Fruit fly (Drosophila melanogaster): ENCODE data around the gene Nrg.

Nrg gene

DNA sequence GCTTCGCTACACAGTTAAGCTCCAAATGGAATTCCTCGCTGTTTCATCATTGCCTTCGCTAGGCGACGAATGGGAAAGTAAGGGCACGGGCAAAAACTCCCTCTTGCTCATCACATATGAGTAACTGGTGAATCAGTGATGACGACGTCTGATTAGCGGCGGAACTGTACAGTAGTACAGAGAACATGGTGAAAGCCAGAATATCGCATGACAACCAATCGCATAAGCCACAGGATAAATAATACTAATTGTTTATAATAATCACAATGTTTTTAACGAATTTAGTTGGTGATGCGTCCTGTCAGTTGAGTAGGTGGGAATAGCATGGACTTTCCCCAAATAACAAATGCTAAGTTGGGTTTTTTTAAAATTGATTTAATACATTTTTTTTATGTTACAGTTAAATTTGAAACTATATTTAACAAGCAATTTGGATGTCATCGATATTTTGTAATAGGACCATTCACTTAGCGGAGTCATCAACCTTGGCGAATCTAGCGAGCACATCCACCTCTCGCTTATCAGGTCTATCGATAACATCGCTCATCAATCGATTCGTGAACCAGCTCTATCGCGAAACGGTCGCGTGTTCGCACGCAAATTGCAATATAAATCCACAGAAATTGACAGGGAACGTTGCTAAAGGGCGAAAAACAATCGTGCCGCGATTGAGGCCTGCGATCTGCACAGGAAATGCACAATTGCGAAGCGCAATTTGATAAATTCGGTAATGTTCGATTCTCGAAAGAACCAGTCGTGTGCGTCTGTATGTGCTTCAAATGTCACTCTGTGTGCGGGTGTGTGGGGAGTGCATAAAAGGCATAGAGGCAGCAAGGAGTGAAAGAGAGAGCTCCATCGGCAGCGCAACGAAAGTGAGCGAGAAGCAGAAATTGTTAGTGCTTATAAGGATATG, 43.2 kb downstream of the Nrg start, which contains the start of the genes CG12112 and Trf4-1:
Gene CG12112 (minus strand): TSS at position 106 of the 913 bp plus-strand sequence.
Gene Trf4-1 (plus strand): TSS at position 236 of the 913 bp plus-strand sequence.
- peak; percentile 50 for TF ChIP-seq toe (GFP tag; optimal IDR thresholded peaks at IDR 0.05)
- peak; percentile 94 for TF ChIP-seq kay (GFP tag; ENCODE audit: borderline replicate concordance)
- peak; percentile 47 for TF ChIP-seq CG5204 (GFP tag; optimal IDR thresholded peaks at IDR 0.05)
- no peak for TF ChIP-seq CG7045 (GFP tag; optimal IDR thresholded peaks at IDR 0.05)
- TF ChIP-seq CG33017 (tag; optimal IDR thresholded peaks at IDR 0.05) = no peak
- TF ChIP-seq cnc (optimal IDR thresholded peaks at IDR 0.05) = no peak
- TF ChIP-seq Clk (GFP tag; optimal IDR thresholded peaks at IDR 0.05) = no peak
- peak; percentile 23 for TF ChIP-seq CG14711 (tag; optimal IDR thresholded peaks at IDR 0.05)
- no peak for TF ChIP-seq CG12768 (GFP tag; optimal IDR thresholded peaks at IDR 0.05)
- TF ChIP-seq Hr96 (GFP tag; optimal IDR thresholded peaks at IDR 0.05) = no peak
- peak; percentile 72 for TF ChIP-seq CG1620 (GFP tag; optimal IDR thresholded peaks at IDR 0.05)
- no peak for TF ChIP-seq tj (GFP tag; optimal IDR thresholded peaks at IDR 0.05)
- TF ChIP-seq Mnt (GFP tag; optimal IDR thresholded peaks at IDR 0.05) = peak; percentile 86
- TF ChIP-seq CG7101 (tag; optimal IDR thresholded peaks at IDR 0.05) = peak; percentile 17
- peak; percentile 10 for TF ChIP-seq Crg-1 (GFP tag; optimal IDR thresholded peaks at IDR 0.05)
- TF ChIP-seq bab1 (GFP tag; optimal IDR thresholded peaks at IDR 0.05) = peak; percentile 26

DNA sequence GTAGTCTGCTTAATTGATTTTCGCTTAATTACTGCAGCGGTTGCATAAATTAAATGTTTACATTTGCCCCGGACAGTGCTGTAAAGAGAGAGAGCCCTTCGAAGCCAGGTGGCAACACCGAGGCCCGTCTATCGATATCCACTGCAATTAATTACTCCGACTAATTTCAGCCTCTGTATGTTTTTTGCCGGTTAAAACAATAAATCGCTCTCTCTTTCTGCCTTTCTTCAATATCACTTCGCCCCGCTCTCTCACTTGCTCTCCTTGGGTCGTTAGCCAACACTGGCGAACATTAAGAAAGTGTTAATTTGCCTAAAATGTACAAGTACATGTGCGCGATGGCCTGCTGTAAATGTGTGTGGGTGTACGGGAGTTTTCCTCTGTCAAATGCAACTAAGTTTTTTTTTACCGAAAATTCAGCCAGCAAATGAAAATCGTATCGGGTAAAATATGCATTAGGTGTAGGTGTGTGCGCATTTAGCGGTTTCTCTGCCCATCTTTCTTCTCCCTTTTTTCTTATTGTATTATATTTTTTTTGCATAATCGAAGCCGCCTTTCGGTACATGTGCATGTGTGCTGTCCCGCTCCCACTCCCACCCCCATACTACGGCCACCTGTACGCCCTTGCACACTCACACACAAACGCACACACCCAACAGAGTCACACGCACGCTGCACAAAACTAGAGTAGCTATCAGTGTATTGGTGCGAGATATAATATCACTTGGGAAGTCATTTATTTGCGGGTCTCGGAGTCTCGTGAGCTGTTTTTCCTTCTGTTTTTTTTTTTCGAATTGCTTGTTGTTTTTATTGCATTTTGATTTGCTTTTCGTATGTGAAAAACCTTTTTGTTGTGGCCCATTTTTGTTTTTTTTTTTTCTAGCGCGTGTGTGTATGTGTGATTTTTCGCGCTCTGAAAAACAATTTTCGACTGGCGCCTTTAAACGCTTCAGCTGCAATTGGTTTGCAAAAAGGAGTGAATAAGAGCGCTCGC, 44.5 kb downstream of the Nrg start:
- TF ChIP-seq CG11617 (GFP tag; optimal IDR thresholded peaks at IDR 0.05) = peak; percentile 0
- TF ChIP-seq pad (GFP tag; optimal IDR thresholded peaks at IDR 0.05) = peak; percentile 65
- no peak for TF ChIP-seq Clk (GFP tag; optimal IDR thresholded peaks at IDR 0.05)
- no peak for TF ChIP-seq Hr96 (GFP tag; optimal IDR thresholded peaks at IDR 0.05)
- no peak for TF ChIP-seq toe (GFP tag; optimal IDR thresholded peaks at IDR 0.05)
- peak; percentile 59 for TF ChIP-seq CG12768 (GFP tag; optimal IDR thresholded peaks at IDR 0.05)
- peak; percentile 9 for TF ChIP-seq CG33017 (tag; optimal IDR thresholded peaks at IDR 0.05)
- TF ChIP-seq kay (GFP tag; ENCODE audit: borderline replicate concordance) = no peak
- peak; percentile 95 for TF ChIP-seq cic (GFP tag; optimal IDR thresholded peaks at IDR 0.05)
- peak; percentile 74 for TF ChIP-seq CG7101 (tag; optimal IDR thresholded peaks at IDR 0.05)
- TF ChIP-seq cnc (optimal IDR thresholded peaks at IDR 0.05) = no peak
- peak; percentile 57 for TF ChIP-seq CG14711 (tag; optimal IDR thresholded peaks at IDR 0.05)
- TF ChIP-seq Mnt (GFP tag; optimal IDR thresholded peaks at IDR 0.05) = peak; percentile 99
- TF ChIP-seq CG1620 (GFP tag; optimal IDR thresholded peaks at IDR 0.05) = peak; percentile 61
- peak; percentile 94 for TF ChIP-seq tj (GFP tag; optimal IDR thresholded peaks at IDR 0.05)
- TF ChIP-seq bab1 (GFP tag; optimal IDR thresholded peaks at IDR 0.05) = no peak
- TF ChIP-seq ovo (GFP tag; optimal IDR thresholded peaks at IDR 0.05) = peak; percentile 21
- no peak for TF ChIP-seq CG7045 (GFP tag; optimal IDR thresholded peaks at IDR 0.05)
- peak; percentile 87 for TF ChIP-seq Crg-1 (GFP tag; optimal IDR thresholded peaks at IDR 0.05)
- no peak for TF ChIP-seq CG5204 (GFP tag; optimal IDR thresholded peaks at IDR 0.05)

DNA sequence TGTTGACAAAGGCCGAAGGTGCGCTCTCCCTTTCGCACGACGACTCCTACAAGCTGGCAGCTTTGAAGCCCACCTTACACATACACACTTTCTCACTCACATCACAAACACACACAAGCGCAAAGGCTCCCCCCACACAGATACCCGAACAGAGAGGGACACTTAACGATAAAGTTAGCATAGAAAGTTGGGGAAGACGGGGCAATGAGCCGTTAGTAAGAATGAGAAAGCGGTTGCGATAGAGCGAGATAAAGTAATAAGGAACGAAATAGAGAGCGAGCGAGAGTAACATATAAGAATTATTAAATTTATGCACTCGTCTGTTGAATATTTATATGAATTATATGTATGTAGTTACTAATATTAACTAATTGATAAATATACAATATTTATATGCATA, 51.9 kb downstream of the Nrg start:
- TF ChIP-seq pad (GFP tag; optimal IDR thresholded peaks at IDR 0.05) (peak; percentile 96), ovo (GFP tag; optimal IDR thresholded peaks at IDR 0.05) (peak; percentile 34), CG12768 (GFP tag; optimal IDR thresholded peaks at IDR 0.05) (no peak)

DNA sequence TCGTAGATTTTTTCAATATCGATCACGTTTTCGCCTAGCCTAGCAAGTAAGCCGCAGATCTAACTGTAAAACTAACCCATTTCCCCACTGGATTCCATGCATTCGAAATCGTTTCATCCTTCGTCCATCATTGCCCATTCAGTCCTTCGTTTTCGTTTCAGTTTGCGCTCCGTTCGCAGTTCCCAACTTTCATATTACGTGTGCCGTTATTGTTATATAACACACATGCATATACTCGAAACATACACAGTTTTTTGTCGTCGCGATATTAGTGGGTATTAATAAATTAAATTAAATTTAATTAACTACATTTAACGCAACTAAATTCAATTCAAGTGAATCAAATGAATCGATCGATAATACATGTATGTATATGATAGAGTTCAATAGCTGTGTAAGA, 52.5 kb downstream of the Nrg start:
- no peak for TF ChIP-seq CG7101 (tag; optimal IDR thresholded peaks at IDR 0.05)
- no peak for TF ChIP-seq bab1 (GFP tag; optimal IDR thresholded peaks at IDR 0.05)
- no peak for TF ChIP-seq toe (GFP tag; optimal IDR thresholded peaks at IDR 0.05)
- TF ChIP-seq CG33017 (tag; optimal IDR thresholded peaks at IDR 0.05) = no peak
- no peak for TF ChIP-seq Crg-1 (GFP tag; optimal IDR thresholded peaks at IDR 0.05)
- TF ChIP-seq CG11617 (GFP tag; optimal IDR thresholded peaks at IDR 0.05) = no peak
- TF ChIP-seq Mnt (GFP tag; optimal IDR thresholded peaks at IDR 0.05) = no peak
- no peak for TF ChIP-seq ovo (GFP tag; optimal IDR thresholded peaks at IDR 0.05)
- TF ChIP-seq cic (GFP tag; optimal IDR thresholded peaks at IDR 0.05) = no peak
- TF ChIP-seq cnc (optimal IDR thresholded peaks at IDR 0.05) = no peak
- no peak for TF ChIP-seq CG12768 (GFP tag; optimal IDR thresholded peaks at IDR 0.05)
- no peak for TF ChIP-seq kay (GFP tag; ENCODE audit: borderline replicate concordance)
- no peak for TF ChIP-seq Hr96 (GFP tag; optimal IDR thresholded peaks at IDR 0.05)
- TF ChIP-seq CG14711 (tag; optimal IDR thresholded peaks at IDR 0.05) = no peak
- no peak for TF ChIP-seq Clk (GFP tag; optimal IDR thresholded peaks at IDR 0.05)
- no peak for TF ChIP-seq tj (GFP tag; optimal IDR thresholded peaks at IDR 0.05)

DNA sequence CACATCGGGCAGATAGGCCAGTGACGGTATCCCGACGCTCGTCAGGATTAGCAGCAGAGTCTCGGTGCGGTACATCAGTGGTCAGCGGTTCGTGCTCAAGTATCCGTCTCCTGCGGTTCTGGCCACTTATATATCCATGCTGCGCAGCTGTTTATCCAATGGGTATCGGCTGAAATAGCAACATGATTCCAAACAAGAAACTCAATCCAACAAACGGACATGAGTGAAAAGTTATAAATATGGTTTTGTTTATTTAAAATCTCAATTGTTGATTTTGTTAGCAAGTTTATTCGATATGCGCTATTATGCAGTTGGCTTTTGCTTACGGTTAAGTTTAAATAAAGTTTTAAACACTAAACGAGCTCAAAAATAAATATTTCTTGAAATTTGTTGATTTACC, 53.7 kb downstream of the Nrg start, which contains the start of gene CG12111:
Gene CG12111 (minus strand): TSS at position 101 of the 400 bp plus-strand sequence.
- TF ChIP-seq CG7101 (tag; optimal IDR thresholded peaks at IDR 0.05) (no peak), CG33017 (tag; optimal IDR thresholded peaks at IDR 0.05) (no peak), CG11617 (GFP tag; optimal IDR thresholded peaks at IDR 0.05) (no peak), kay (GFP tag; ENCODE audit: borderline replicate concordance) (no peak), CG1620 (GFP tag; optimal IDR thresholded peaks at IDR 0.05) (no peak), pad (GFP tag; optimal IDR thresholded peaks at IDR 0.05) (no peak)
